Worm (Caenorhabditis elegans) whole organism, L4/young adult: ENCODE results near the gene scl-9.

Experiments
- W03F9.2 ChIP-seq: fragments of 150-350 bp; optimal IDR thresholded peaks from 2 replicates; lab custom pipeline; 2014; ENCODE audit warnings: missing biosample characterization, missing genetic modification characterization
- dao-5 ChIP-seq: sonication (generic microtip); optimal IDR thresholded peaks from 2 replicates; lab custom pipeline; 2016; ENCODE audit warnings: missing genotype, missing genetic modification characterization, moderate library complexity, missing compliant biosample characterization
- him-1 ChIP-seq: sonication (generic microtip); optimal IDR thresholded peaks from 2 replicates; lab custom pipeline; 2016; ENCODE audit warnings: missing genotype, missing genetic modification reagents, missing genetic modification characterization, missing compliant biosample characterization

DNA sequence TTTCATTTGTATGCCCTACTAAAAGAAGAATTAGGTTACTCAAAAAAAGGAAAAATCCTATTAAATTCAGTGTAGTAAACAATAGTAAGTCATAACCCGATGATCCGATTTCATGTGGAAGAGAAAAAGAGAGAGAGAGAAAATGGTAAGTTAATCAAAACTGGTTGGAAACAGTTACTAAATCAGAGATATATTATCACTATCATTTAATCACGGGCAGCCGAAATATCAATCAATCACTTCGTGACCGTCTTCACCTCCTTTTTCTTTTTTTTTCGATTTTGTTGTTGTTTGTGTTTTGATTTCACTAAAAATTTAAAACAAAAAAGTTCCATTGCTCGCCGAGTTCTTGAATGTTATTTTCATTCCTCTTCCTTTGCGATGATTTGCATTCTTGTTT lies 49.4 kb upstream of the scl-9 start:
- TF ChIP-seq him-1 (no peak), dao-5 (no peak), W03F9.2 (tag; lab: Kevin White, UChicago) (no peak)
